Worm (Caenorhabditis elegans) whole organism, L1 larva: ENCODE results near the gene T20B12.4.

Experiments
- C16A3.4 ChIP-seq: fragments of 150-350 bp; optimal IDR thresholded peaks from 2 replicates; lab custom pipeline; 2014; ENCODE audit warnings: missing biosample characterization, missing genetic modification characterization
- C34B4.2 ChIP-seq: sonication (generic microtip); optimal IDR thresholded peaks from 2 replicates; lab custom pipeline; 2017; ENCODE audit warnings: mild to moderate bottlenecking, missing genetic modification characterization, missing compliant biosample characterization
- F16B12.6 ChIP-seq: fragments of 150-350 bp; optimal IDR thresholded peaks from 2 replicates; lab custom pipeline; 2014; ENCODE audit warnings: missing biosample characterization, missing genetic modification characterization
- alr-1 ChIP-seq: fragments of 200-800 bp; sonication (Bioruptor generic); optimal IDR thresholded peaks from 2 replicates; lab custom pipeline; 2018; ENCODE audit warnings: borderline replicate concordance, mild to moderate bottlenecking, missing genetic modification characterization, missing compliant biosample characterization
- aly-2 ChIP-seq: fragments of 150-350 bp; optimal IDR thresholded peaks from 2 replicates; lab custom pipeline; 2014; ENCODE audit warnings: missing biosample characterization, missing genetic modification characterization
- ama-1 ChIP-seq: fragments of 150-350 bp; optimal IDR thresholded peaks from 2 replicates; lab custom pipeline; 2014
- blmp-1 ChIP-seq: fragments of 150-350 bp; optimal IDR thresholded peaks from 2 replicates; lab custom pipeline; 2014; ENCODE audit warnings: missing biosample characterization, missing genetic modification characterization
- ceh-63 ChIP-seq: fragments of 200-800 bp; sonication (Bioruptor generic); optimal IDR thresholded peaks from 2 replicates; lab custom pipeline; 2018; ENCODE audit warnings: mild to moderate bottlenecking, missing genetic modification characterization, missing compliant biosample characterization
- ceh-8 ChIP-seq: fragments of 200-800 bp; sonication (Bioruptor generic); optimal IDR thresholded peaks from 2 replicates; lab custom pipeline; 2018; ENCODE audit warnings: mild to moderate bottlenecking, missing genetic modification characterization, moderate library complexity, missing compliant biosample characterization
- ceh-82 ChIP-seq, 3 experiments: fragments of 150-350 bp in 1 of 3; sonication (generic microtip) in 2 of 3; optimal IDR thresholded peaks; 2 replicates each; lab custom pipeline; 2014 to 2017; ENCODE audit warnings: missing biosample characterization in 3 of 3, missing genetic modification characterization in 3 of 3
- ceh-88 ChIP-seq: fragments of 200-800 bp; sonication (Bioruptor generic); IDR thresholded peaks from 2 replicates; pipeline ENCODE4 v1.3.6; 2022; ENCODE audit warnings: missing genetic modification characterization, missing compliant biosample characterization
- ceh-90 ChIP-seq: sonication (generic microtip); optimal IDR thresholded peaks from 2 replicates; lab custom pipeline; 2016; ENCODE audit warnings: missing genetic modification characterization, missing compliant biosample characterization
- ces-1 ChIP-seq: fragments of 150-350 bp; optimal IDR thresholded peaks from 2 replicates; lab custom pipeline; 2014; ENCODE audit warnings: missing biosample characterization, missing genetic modification reagents, missing genetic modification characterization
- dpl-1 ChIP-seq, 3 experiments: fragments of 150-350 bp in 2 of 3; sonication (generic microtip) in 1 of 3; optimal IDR thresholded peaks; 2 replicates each; lab custom pipeline; 2014 to 2017; ENCODE audit warnings: missing biosample characterization in 3 of 3, missing genetic modification characterization in 3 of 3, missing genetic modification reagents in 3 of 3
- efl-1 ChIP-seq, 4 experiments: fragments of 150-350 bp; optimal IDR thresholded peaks in 3 of 4; peaks in 1 of 4; 1 replicate in 1 of 4; 2 replicates in 3 of 4; lab custom pipeline; 2014; ENCODE audit warnings: missing biosample characterization in 2 of 4, missing genetic modification characterization in 2 of 4, missing genetic modification reagents in 2 of 4
- efl-3 ChIP-seq: fragments of 200-800 bp; sonication (Bioruptor generic); optimal IDR thresholded peaks from 2 replicates; lab custom pipeline; 2018; ENCODE audit warnings: mild to moderate bottlenecking, missing genetic modification characterization, missing compliant biosample characterization
- egl-27 ChIP-seq, 2 experiments: fragments of 150-350 bp in 1 of 2; sonication (generic microtip); optimal IDR thresholded peaks; 3 replicates each; lab custom pipeline; 2017 to 2018; ENCODE audit warnings: missing biosample characterization in 2 of 2, missing genetic modification characterization in 2 of 2, missing genetic modification reagents in 2 of 2
- elt-2 ChIP-seq: sonication (generic microtip); optimal IDR thresholded peaks from 2 replicates; lab custom pipeline; 2016; ENCODE audit warnings: missing genetic modification characterization, mild to moderate bottlenecking, inconsistent platforms, missing compliant biosample characterization, missing genetic modification reagents
- elt-3 ChIP-seq, 6 experiments: fragments of 150-350 bp in 1 of 6; sonication (generic microtip); optimal IDR thresholded peaks; 2 replicates each; lab custom pipeline; 2017 to 2018; ENCODE audit warnings: missing biosample characterization in 6 of 6, missing genetic modification characterization in 6 of 6, inconsistent platforms in 1 of 6
- ets-5 ChIP-seq: fragments of 200-800 bp; sonication (Bioruptor generic); IDR thresholded peaks from 2 replicates; pipeline ENCODE4 v1.3.6; 2022; ENCODE audit warnings: missing genetic modification characterization, missing compliant biosample characterization
- fkh-10 ChIP-seq: sonication (generic microtip); optimal IDR thresholded peaks from 2 replicates; lab custom pipeline; 2017; ENCODE audit warnings: missing biosample characterization, missing genetic modification reagents, missing genetic modification characterization
- fkh-4 ChIP-seq: sonication (generic microtip); optimal IDR thresholded peaks from 2 replicates; lab custom pipeline; 2016; ENCODE audit warnings: missing compliant biosample characterization, missing genetic modification characterization, borderline replicate concordance
- fkh-8 ChIP-seq: sonication (generic microtip); optimal IDR thresholded peaks from 2 replicates; lab custom pipeline; 2016; ENCODE audit warnings: mild to moderate bottlenecking, missing genetic modification characterization, missing compliant biosample characterization
- fos-1 ChIP-seq: fragments of 150-350 bp; optimal IDR thresholded peaks from 2 replicates; lab custom pipeline; 2014; ENCODE audit warnings: missing biosample characterization, missing genetic modification characterization
- grh-1 ChIP-seq: fragments of 200-800 bp; sonication (Bioruptor generic); IDR thresholded peaks from 2 replicates; pipeline ENCODE4 v1.3.6; 2022; ENCODE audit warnings: missing genetic modification reagents, missing genetic modification characterization, missing compliant biosample characterization
- hpl-2 ChIP-seq: fragments of 150-350 bp; optimal IDR thresholded peaks from 2 replicates; lab custom pipeline; 2014; ENCODE audit warnings: missing biosample characterization, missing genetic modification reagents, missing genetic modification characterization
- irx-1 ChIP-seq: sonication (generic microtip); optimal IDR thresholded peaks from 2 replicates; lab custom pipeline; 2016; ENCODE audit warnings: missing genetic modification characterization, missing compliant biosample characterization
- isw-1 ChIP-seq: fragments of 200-800 bp; sonication (Bioruptor generic); IDR thresholded peaks from 2 replicates; pipeline ENCODE4 v1.3.6; 2022; ENCODE audit warnings: missing genetic modification characterization, missing compliant biosample characterization
- lin-14 ChIP-seq: fragments of 200-800 bp; sonication (Bioruptor generic); optimal IDR thresholded peaks from 2 replicates; lab custom pipeline; 2018; ENCODE audit warnings: mild to moderate bottlenecking, missing genetic modification characterization, moderate library complexity, missing compliant biosample characterization
- lin-35 ChIP-seq, 2 experiments: fragments of 150-350 bp; optimal IDR thresholded peaks; 2 replicates each; lab custom pipeline; 2014; ENCODE audit warnings: missing biosample characterization in 2 of 2, missing genetic modification characterization in 2 of 2, missing genetic modification reagents in 2 of 2
- mab-9 ChIP-seq: fragments of 200-800 bp; sonication (Bioruptor generic); IDR thresholded peaks from 2 replicates; pipeline ENCODE4 v1.3.6; 2022; ENCODE audit warnings: missing genetic modification reagents, missing genetic modification characterization, missing compliant biosample characterization
- mdl-1 ChIP-seq, 2 experiments: fragments of 150-350 bp; optimal IDR thresholded peaks; 2 replicates each; lab custom pipeline; 2014 to 2017; ENCODE audit warnings: missing biosample characterization in 2 of 2, missing genetic modification characterization in 2 of 2, inconsistent platforms in 1 of 2
- nhr-11 ChIP-seq: fragments of 150-350 bp; optimal IDR thresholded peaks from 2 replicates; lab custom pipeline; 2014; ENCODE audit warnings: missing biosample characterization, missing genetic modification characterization
- nhr-12 ChIP-seq: sonication (generic microtip); optimal IDR thresholded peaks from 2 replicates; lab custom pipeline; 2017; ENCODE audit warnings: missing biosample characterization, missing genetic modification characterization
- nhr-19 ChIP-seq: fragments of 200-800 bp; sonication (Bioruptor generic); conservative IDR thresholded peaks from 2 replicates; pipeline ENCODE4 v1.3.6; 2022; ENCODE audit warnings: missing genetic modification characterization, missing compliant biosample characterization
- nhr-47 ChIP-seq: sonication (generic microtip); optimal IDR thresholded peaks from 2 replicates; lab custom pipeline; 2016; ENCODE audit warnings: mild to moderate bottlenecking, missing genetic modification characterization, moderate library complexity, missing compliant biosample characterization
- nhr-71 ChIP-seq: sonication (generic microtip); optimal IDR thresholded peaks from 2 replicates; lab custom pipeline; 2016; ENCODE audit warnings: mild to moderate bottlenecking, missing genetic modification characterization, moderate library complexity, missing compliant biosample characterization
- nhr-76 ChIP-seq: sonication (generic microtip); optimal IDR thresholded peaks from 2 replicates; lab custom pipeline; 2017; ENCODE audit warnings: missing biosample characterization, missing genetic modification characterization
- nhr-90 ChIP-seq: sonication (generic microtip); optimal IDR thresholded peaks from 2 replicates; lab custom pipeline; 2016; ENCODE audit warnings: mild to moderate bottlenecking, missing genetic modification characterization, missing compliant biosample characterization; ENCODE audit not compliant: poor library complexity
- pax-3 ChIP-seq: fragments of 200-800 bp; sonication (Bioruptor generic); optimal IDR thresholded peaks from 2 replicates; lab custom pipeline; 2018; ENCODE audit warnings: mild to moderate bottlenecking, missing genetic modification characterization, moderate library complexity, missing compliant biosample characterization
- pqm-1 ChIP-seq: sonication (generic microtip); optimal IDR thresholded peaks from 3 replicates; lab custom pipeline; 2017; ENCODE audit warnings: missing biosample characterization, missing genetic modification characterization
- rnt-1 ChIP-seq: sonication (generic microtip); optimal IDR thresholded peaks from 2 replicates; lab custom pipeline; 2016; ENCODE audit warnings: mild to moderate bottlenecking, missing genetic modification characterization, moderate library complexity, missing compliant biosample characterization
- snu-23 ChIP-seq: sonication (generic microtip); optimal IDR thresholded peaks from 2 replicates; lab custom pipeline; 2016; ENCODE audit warnings: missing genetic modification characterization, missing compliant biosample characterization
- sox-4 ChIP-seq: sonication (generic microtip); optimal IDR thresholded peaks from 2 replicates; lab custom pipeline; 2016; ENCODE audit warnings: missing genetic modification characterization, missing compliant biosample characterization
- sptf-1 ChIP-seq: fragments of 150-350 bp; optimal IDR thresholded peaks from 2 replicates; lab custom pipeline; 2014; ENCODE audit warnings: missing biosample characterization, missing genetic modification characterization
- swsn-7 ChIP-seq: sonication (generic microtip); optimal IDR thresholded peaks from 2 replicates; lab custom pipeline; 2016; ENCODE audit warnings: missing genetic modification characterization, missing compliant biosample characterization
- tbx-2 ChIP-seq: sonication (generic microtip); optimal IDR thresholded peaks from 2 replicates; lab custom pipeline; 2016; ENCODE audit warnings: missing genetic modification characterization, missing compliant biosample characterization
- unc-98 ChIP-seq: fragments of 200-800 bp; sonication (Bioruptor generic); IDR thresholded peaks from 2 replicates; pipeline ENCODE4 v1.3.6; 2022; ENCODE audit warnings: missing genetic modification characterization, missing compliant biosample characterization
- vab-15 ChIP-seq: sonication (generic microtip); optimal IDR thresholded peaks from 2 replicates; lab custom pipeline; 2017; ENCODE audit warnings: missing genotype, mild to moderate bottlenecking, missing genetic modification characterization, missing compliant biosample characterization
- xbp-1 ChIP-seq: sonication (generic microtip); optimal IDR thresholded peaks from 2 replicates; lab custom pipeline; 2016; ENCODE audit warnings: missing genetic modification characterization, missing compliant biosample characterization
- ztf-11 ChIP-seq, 2 experiments: sonication (generic microtip); optimal IDR thresholded peaks; 2 replicates each; lab custom pipeline; 2016 to 2017; ENCODE audit warnings: missing genetic modification characterization in 2 of 2, missing biosample characterization in 1 of 2, missing compliant biosample characterization in 1 of 2

The T20B12.4 gene

DNA sequence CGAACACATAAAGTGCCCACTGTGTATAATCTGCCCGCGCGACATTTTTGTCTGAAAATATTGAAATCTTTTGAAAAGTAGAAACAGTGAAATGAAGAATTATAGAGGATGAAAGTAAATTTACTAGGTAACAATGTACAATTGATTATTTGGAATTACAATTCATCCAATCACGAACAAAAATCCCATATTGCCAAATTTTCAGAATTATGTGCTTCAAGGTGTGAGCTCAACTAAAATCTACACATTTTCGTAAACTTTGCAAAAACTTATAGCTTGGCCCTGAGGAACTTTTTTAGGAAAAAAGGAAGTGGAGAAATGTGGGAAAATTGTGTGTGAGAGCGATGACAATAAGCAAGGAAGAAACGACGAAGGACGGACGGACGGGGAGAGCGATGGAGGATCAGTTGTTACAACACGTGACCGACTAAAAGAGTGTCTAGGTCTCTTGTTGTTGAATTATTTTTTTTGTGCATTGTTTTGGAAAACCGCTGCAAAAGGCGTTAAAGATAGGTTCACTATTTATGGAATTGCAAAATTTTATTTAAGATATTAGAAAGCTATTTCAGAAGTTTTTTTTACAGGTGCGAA is 7.3 kb downstream of the T20B12.4 start, which contains the start of gene mml-1 (continued):
- TF ChIP-seq fkh-4 (tag; lab: Kevin White, UChicago) (no peak), ceh-8 (GFP tag; lab: Kevin White, UChicago) (no peak), ceh-63 (no peak), aly-2 (tag; lab: Kevin White, UChicago) (no peak), hpl-2 (no peak), mab-9 (no peak), sptf-1 (tag; lab: Kevin White, UChicago) (no peak), efl-3 (GFP tag; lab: Kevin White, UChicago) (no peak), swsn-7 (tag; lab: Kevin White, UChicago) (no peak), nhr-71 (peak; percentile 39), fos-1 (no peak), elt-2 (tag; lab: Kevin White, UChicago) (no peak), efl-1 (optimal IDR thresholded peaks at IDR 0.05; lab: Kevin White, UChicago) (peak in 1 of 2 experiments; percentile 21), efl-1 (GFP tag; optimal IDR thresholded peaks at IDR 0.05 in 1 of 2; lab: Kevin White, UChicago) (peak; percentile 7 to 89), nhr-12 (tag; lab: Kevin White, UChicago) (no peak), ces-1 (no peak), rnt-1 (peak; percentile 33), unc-98 (GFP tag; lab: Robert Waterston, UW) (no peak), fkh-8 (tag; lab: Kevin White, UChicago) (no peak), fkh-10 (GFP tag; lab: Kevin White, UChicago) (no peak), blmp-1 (tag; lab: Kevin White, UChicago) (no peak), pqm-1 (tag; lab: Kevin White, UChicago) (no peak), sox-4 (tag; lab: Kevin White, UChicago) (no peak), ztf-11 (tag; optimal IDR thresholded peaks at IDR 0.05; lab: Kevin White, UChicago) (no peak), ets-5 (GFP tag; lab: Robert Waterston, UW) (no peak), egl-27 (tag; optimal IDR thresholded peaks at IDR 0.05; lab: Kevin White, UChicago) (no peak), elt-3 (tag; optimal IDR thresholded peaks at IDR 0.05; lab: Kevin White, UChicago) (no peak), ceh-88 (GFP tag; lab: Robert Waterston, UW) (no peak), irx-1 (tag; lab: Kevin White, UChicago) (no peak), ceh-82 (tag; optimal IDR thresholded peaks at IDR 0.05; lab: Kevin White, UChicago) (no peak), vab-15 (no peak), ama-1 (lab: Kevin White, UChicago) (no peak), lin-35 (GFP tag; optimal IDR thresholded peaks at IDR 0.05; lab: Kevin White, UChicago) (peak; percentile 8 to 42), nhr-47 (no peak), nhr-76 (tag; lab: Kevin White, UChicago) (no peak), C34B4.2 (tag; lab: Kevin White, UChicago) (no peak), nhr-11 (no peak), ceh-90 (no peak), F16B12.6 (tag; lab: Kevin White, UChicago) (no peak), snu-23 (peak; percentile 22), isw-1 (GFP tag; lab: Robert Waterston, UW) (no peak)
- TF ChIP-seq, all 84 proteins: peak for 14

DNA sequence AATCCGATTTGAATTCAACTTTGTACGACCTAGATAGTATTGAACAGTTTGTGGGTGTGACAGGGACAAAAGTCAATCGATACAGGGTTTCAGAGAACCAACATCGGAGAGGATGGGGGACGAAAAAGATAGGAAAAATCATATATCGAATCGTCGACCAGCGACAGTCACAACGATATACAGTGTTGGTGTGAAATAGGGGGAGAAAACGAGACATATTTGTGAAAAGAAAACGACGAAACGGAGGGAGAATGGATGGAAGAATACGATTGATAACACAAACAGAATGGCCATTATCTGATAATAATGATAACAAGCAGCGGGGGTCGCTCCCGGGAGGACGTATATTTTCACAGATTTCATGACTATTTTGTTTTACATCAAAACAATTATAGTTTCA is 7.9 kb downstream of the T20B12.4 start:
- TF ChIP-seq vab-15 (peak; percentile 73), xbp-1 (tag; lab: Kevin White, UChicago) (no peak), grh-1 (GFP tag; lab: Robert Waterston, UW) (0 out of 2 replicates have a peak, but pooled peaks have one; percentile 9), lin-35 (GFP tag; optimal IDR thresholded peaks at IDR 0.05; lab: Kevin White, UChicago) (peak in 1 of 2 experiments; percentile 58), mdl-1 (tag; optimal IDR thresholded peaks at IDR 0.05; lab: Kevin White, UChicago) (peak in 1 of 2 experiments; percentile 37), tbx-2 (tag; lab: Kevin White, UChicago) (peak; percentile 1), nhr-19 (GFP tag; lab: Robert Waterston, UW) (peak; percentile 27; the same call in 1 of the 2 replicates), nhr-12 (tag; lab: Kevin White, UChicago) (no peak), C16A3.4 (tag; lab: Kevin White, UChicago) (peak; percentile 12), nhr-71 (peak; percentile 52), ceh-90 (no peak), ama-1 (lab: Kevin White, UChicago) (peak; percentile 61), nhr-90 (tag; lab: Kevin White, UChicago) (peak; percentile 39), pax-3 (peak; percentile 15), snu-23 (peak; percentile 48), blmp-1 (tag; lab: Kevin White, UChicago) (peak; percentile 85), dpl-1 (GFP tag; optimal IDR thresholded peaks at IDR 0.05; lab: Kevin White, UChicago) (peak in 1 of 3 experiments; percentile 15), alr-1 (tag; lab: Kevin White, UChicago) (no peak), lin-14 (GFP tag; lab: Kevin White, UChicago) (peak; percentile 53), elt-2 (tag; lab: Kevin White, UChicago) (peak; percentile 63)
